Worm (Caenorhabditis elegans): ENCODE data around the gene asp-8.
"Not testable (repeated sequence)": the region's sequence is repeated elsewhere in the genome, so short reads cannot be mapped to it uniquely, and the experiment has no call there.

ce11 chrV:2975285-2975684 is 49.1 kb upstream of the asp-8 start, which contains the start of gene srw-123:
- TF ChIP-seq fos-1, fkh-2, unc-39, jun-1, nhr-77, aly-2, pha-4 (tag; optimal IDR thresholded peaks at IDR 0.05): not testable (repeated sequence)
